Fruit fly (Drosophila melanogaster) whole organism, adult: ENCODE results near the gene Sr-CIII.

Experiments
- CG33017 ChIP-seq: fragments of 200-800 bp; sonication (Bioruptor generic); optimal IDR thresholded peaks from 2 replicates; lab custom pipeline; 2018; ENCODE audit warnings: missing biosample characterization, mild to moderate bottlenecking, missing genetic modification characterization, moderate library complexity
- CG5204 ChIP-seq: fragments of 200-800 bp; sonication (Bioruptor generic); optimal IDR thresholded peaks from 2 replicates; lab custom pipeline; 2016; ENCODE audit warnings: missing biosample characterization, missing genetic modification characterization
- Hr96 ChIP-seq: fragments of 200-800 bp; sonication (Bioruptor generic); optimal IDR thresholded peaks from 2 replicates; lab custom pipeline; 2016; ENCODE audit warnings: missing biosample characterization, missing genetic modification characterization
- Mnt ChIP-seq: fragments of 200-800 bp; sonication (Bioruptor generic); optimal IDR thresholded peaks from 2 replicates; lab custom pipeline; 2016; ENCODE audit warnings: missing biosample characterization, mild to moderate bottlenecking, missing genetic modification characterization
- ovo ChIP-seq: fragments of 200-800 bp; sonication (Bioruptor generic); optimal IDR thresholded peaks from 2 replicates; lab custom pipeline; 2016; ENCODE audit warnings: missing biosample characterization, missing genetic modification characterization
- tj ChIP-seq: fragments of 200-800 bp; sonication (Bioruptor generic); optimal IDR thresholded peaks from 3 replicates; lab custom pipeline; 2017; ENCODE audit warnings: missing biosample characterization, mild to moderate bottlenecking, missing genetic modification characterization, moderate library complexity
- toe ChIP-seq: fragments of 200-800 bp; sonication (Bioruptor generic); optimal IDR thresholded peaks from 2 replicates; lab custom pipeline; 2016; ENCODE audit warnings: missing biosample characterization, missing genetic modification characterization

Sr-CIII gene

dm6 chr2L:4166034-4166433 is 45.9 kb downstream of the Sr-CIII start, which contains the start of gene Or24a:
TSS of gene Or24a (minus strand) at chr2L:4166134.
- TF ChIP-seq Hr96 (GFP tag; lab: Kevin White, UChicago) (no peak), CG5204 (GFP tag; lab: Kevin White, UChicago) (no peak), CG33017 (tag; lab: Kevin White, UChicago) (no peak), ovo (GFP tag; lab: Kevin White, UChicago) (no peak), toe (GFP tag; lab: Kevin White, UChicago) (no peak), Mnt (GFP tag; lab: Kevin White, UChicago) (no peak), tj (GFP tag; lab: Kevin White, UChicago) (no peak)
